Worm (Caenorhabditis elegans) whole organism, late embryonic: ENCODE results near the gene plc-4.
A peak's percentile ranks its signal among the peaks of the same experiment; 100 is the strongest.

Experiments
- C08G9.2 ChIP-seq: sonication (generic microtip); optimal IDR thresholded peaks from 2 replicates; lab custom pipeline; 2016; ENCODE audit warnings: mild to moderate bottlenecking, missing genetic modification characterization, moderate library complexity, missing compliant biosample characterization
- F13H6.1 ChIP-seq: sonication (generic microtip); optimal IDR thresholded peaks from 2 replicates; lab custom pipeline; 2016; ENCODE audit warnings: missing genetic modification characterization, missing compliant biosample characterization
- K02D7.2 ChIP-seq: sonication (generic microtip); optimal IDR thresholded peaks from 2 replicates; lab custom pipeline; 2017; ENCODE audit warnings: mild to moderate bottlenecking, missing genetic modification characterization, missing compliant biosample characterization
- T23F11.4 ChIP-seq: fragments of 200-800 bp; sonication (Bioruptor generic); optimal IDR thresholded peaks from 2 replicates; lab custom pipeline; 2018; ENCODE audit warnings: mild to moderate bottlenecking, missing genetic modification characterization, missing compliant biosample characterization
- Y22D7AL.16 ChIP-seq: sonication (generic microtip); optimal IDR thresholded peaks from 2 replicates; lab custom pipeline; 2016; ENCODE audit warnings: missing genetic modification characterization, missing compliant biosample characterization
- ahr-1 ChIP-seq: sonication (generic microtip); optimal IDR thresholded peaks from 2 replicates; lab custom pipeline; 2016; ENCODE audit warnings: missing genetic modification characterization, missing compliant biosample characterization
- ceh-19 ChIP-seq: fragments of 200-800 bp; sonication (Bioruptor generic); optimal IDR thresholded peaks from 2 replicates; lab custom pipeline; 2018; ENCODE audit warnings: mild to moderate bottlenecking, missing genetic modification characterization, missing compliant biosample characterization
- ceh-31 ChIP-seq: sonication (generic microtip); optimal IDR thresholded peaks from 2 replicates; lab custom pipeline; 2016; ENCODE audit warnings: missing genetic modification characterization, missing compliant biosample characterization
- ceh-34 ChIP-seq: sonication (generic microtip); optimal IDR thresholded peaks from 2 replicates; lab custom pipeline; 2016; ENCODE audit warnings: mild to moderate bottlenecking, missing genetic modification characterization, missing compliant biosample characterization
- ceh-45 ChIP-seq: fragments of 200-800 bp; sonication (Bioruptor generic); IDR thresholded peaks from 2 replicates; pipeline ENCODE4 v1.3.6; 2022; ENCODE audit warnings: missing genetic modification reagents, missing genetic modification characterization, missing compliant biosample characterization
- ceh-9 ChIP-seq: sonication (generic microtip); optimal IDR thresholded peaks from 2 replicates; lab custom pipeline; 2016; ENCODE audit warnings: mild to moderate bottlenecking, missing genetic modification characterization, inconsistent platforms, missing compliant biosample characterization
- dmd-4 ChIP-seq: sonication (generic microtip); optimal IDR thresholded peaks from 2 replicates; lab custom pipeline; 2016; ENCODE audit warnings: borderline replicate concordance, missing genetic modification characterization, missing compliant biosample characterization
- elt-2 ChIP-seq: sonication (generic microtip); optimal IDR thresholded peaks from 2 replicates; lab custom pipeline; 2016; ENCODE audit warnings: missing genetic modification reagents, missing genetic modification characterization, missing compliant biosample characterization
- fkh-10 ChIP-seq: fragments of 150-350 bp; optimal IDR thresholded peaks from 2 replicates; lab custom pipeline; 2014; ENCODE audit warnings: missing biosample characterization, missing genetic modification reagents, missing genetic modification characterization
- fkh-6 ChIP-seq: sonication (generic microtip); optimal IDR thresholded peaks from 2 replicates; lab custom pipeline; 2016; ENCODE audit warnings: missing genetic modification characterization, missing compliant biosample characterization
- gmeb-2 ChIP-seq: sonication (generic microtip); optimal IDR thresholded peaks from 2 replicates; lab custom pipeline; 2016; ENCODE audit warnings: missing genetic modification characterization, inconsistent platforms, missing compliant biosample characterization
- hlh-30 ChIP-seq: sonication (generic microtip); optimal IDR thresholded peaks from 2 replicates; lab custom pipeline; 2017; ENCODE audit warnings: antibody characterized with exemption, missing genetic modification characterization, missing compliant biosample characterization; ENCODE audit not compliant: insufficient read depth
- hlh-6 ChIP-seq: sonication (generic microtip); optimal IDR thresholded peaks from 2 replicates; lab custom pipeline; 2016; ENCODE audit warnings: missing genotype, missing genetic modification characterization, missing compliant biosample characterization
- lin-11 ChIP-seq: fragments of 200-800 bp; sonication (Bioruptor generic); optimal IDR thresholded peaks from 2 replicates; lab custom pipeline; 2018; ENCODE audit warnings: mild to moderate bottlenecking, missing genetic modification characterization, missing compliant biosample characterization
- madf-2 ChIP-seq: sonication (generic microtip); optimal IDR thresholded peaks from 2 replicates; lab custom pipeline; 2017; ENCODE audit warnings: missing genetic modification characterization, missing compliant biosample characterization
- mec-3 ChIP-seq: sonication (generic microtip); optimal IDR thresholded peaks from 2 replicates; lab custom pipeline; 2016; ENCODE audit warnings: borderline replicate concordance, missing genetic modification characterization, missing compliant biosample characterization
- odd-2 ChIP-seq: sonication (generic microtip); optimal IDR thresholded peaks from 2 replicates; lab custom pipeline; 2017; ENCODE audit warnings: antibody characterized with exemption, mild to moderate bottlenecking, missing genetic modification characterization, missing compliant biosample characterization
- pag-3 ChIP-seq: sonication (generic microtip); optimal IDR thresholded peaks from 2 replicates; lab custom pipeline; 2016; ENCODE audit warnings: missing compliant biosample characterization, missing genetic modification characterization, borderline replicate concordance
- pat-9 ChIP-seq: fragments of 200-800 bp; sonication (Bioruptor generic); optimal IDR thresholded peaks from 2 replicates; lab custom pipeline; 2018; ENCODE audit warnings: mild to moderate bottlenecking, missing genetic modification characterization, moderate library complexity, missing compliant biosample characterization
- pha-2 ChIP-seq: sonication (generic microtip); optimal IDR thresholded peaks from 2 replicates; lab custom pipeline; 2017; ENCODE audit warnings: mild to moderate bottlenecking, missing genetic modification characterization, missing compliant biosample characterization
- pqm-1 ChIP-seq: sonication (generic microtip); optimal IDR thresholded peaks from 2 replicates; lab custom pipeline; 2016; ENCODE audit warnings: missing genetic modification characterization, missing compliant biosample characterization
- pros-1 ChIP-seq: fragments of 150-350 bp; optimal IDR thresholded peaks from 2 replicates; lab custom pipeline; 2014; ENCODE audit warnings: missing biosample characterization, missing genetic modification reagents, missing genetic modification characterization
- ref-2 ChIP-seq: sonication (generic microtip); optimal IDR thresholded peaks from 2 replicates; lab custom pipeline; 2016; ENCODE audit warnings: missing genetic modification characterization, missing compliant biosample characterization
- rnt-1 ChIP-seq: sonication (generic microtip); optimal IDR thresholded peaks from 2 replicates; lab custom pipeline; 2016; ENCODE audit warnings: missing genetic modification characterization, missing compliant biosample characterization
- sox-2 ChIP-seq: fragments of 200-800 bp; sonication (Bioruptor generic); IDR thresholded peaks from 2 replicates; pipeline ENCODE4 v1.3.6; 2022; ENCODE audit warnings: missing genetic modification reagents, missing genetic modification characterization, missing compliant biosample characterization
- sox-4 ChIP-seq: sonication (generic microtip); optimal IDR thresholded peaks from 2 replicates; lab custom pipeline; 2017; ENCODE audit warnings: mild to moderate bottlenecking, missing genetic modification characterization, inconsistent platforms, missing compliant biosample characterization
- syd-9 ChIP-seq: sonication (generic microtip); optimal IDR thresholded peaks from 2 replicates; lab custom pipeline; 2016; ENCODE audit warnings: mild to moderate bottlenecking, missing genetic modification characterization, moderate library complexity, missing compliant biosample characterization
- tbx-2 ChIP-seq: sonication (generic microtip); optimal IDR thresholded peaks from 2 replicates; lab custom pipeline; 2016; ENCODE audit warnings: missing genetic modification characterization, missing compliant biosample characterization
- unc-3 ChIP-seq, 2 experiments: fragments of 200-800 bp in 1 of 2; sonication (Bioruptor generic) in 1 of 2; sonication (generic microtip) in 1 of 2; conservative IDR thresholded peaks in 1 of 2; optimal IDR thresholded peaks in 1 of 2; 2 replicates each; pipeline versions ENCODE4 v1.3.6 to Lab custom; 2016 to 2022; ENCODE audit warnings: missing compliant biosample characterization in 2 of 2, missing genetic modification characterization in 2 of 2, missing genetic modification reagents in 1 of 2
- unc-86 ChIP-seq: sonication (generic microtip); optimal IDR thresholded peaks from 2 replicates; lab custom pipeline; 2016; ENCODE audit warnings: missing genetic modification characterization, missing compliant biosample characterization

The plc-4 gene

ce11 chrIV:7552100-7552499 is 39.6 kb upstream of the plc-4 start:
- TF ChIP-seq lin-11 (tag; lab: Kevin White, UChicago), result no peak
- TF ChIP-seq, all 69 proteins: peak for 0

ce11 chrIV:7551254-7551653 is 38.8 kb upstream of the plc-4 start:
- TF ChIP-seq pros-1 (tag; lab: Kevin White, UChicago), result no peak
- no peak for TF ChIP-seq F13H6.1
- TF ChIP-seq ahr-1 (tag; lab: Kevin White, UChicago), result no peak
- TF ChIP-seq gmeb-2 (tag; lab: Kevin White, UChicago), result no peak
- no peak for TF ChIP-seq madf-2
- TF ChIP-seq dmd-4 (tag; lab: Kevin White, UChicago), result no peak

DNA sequence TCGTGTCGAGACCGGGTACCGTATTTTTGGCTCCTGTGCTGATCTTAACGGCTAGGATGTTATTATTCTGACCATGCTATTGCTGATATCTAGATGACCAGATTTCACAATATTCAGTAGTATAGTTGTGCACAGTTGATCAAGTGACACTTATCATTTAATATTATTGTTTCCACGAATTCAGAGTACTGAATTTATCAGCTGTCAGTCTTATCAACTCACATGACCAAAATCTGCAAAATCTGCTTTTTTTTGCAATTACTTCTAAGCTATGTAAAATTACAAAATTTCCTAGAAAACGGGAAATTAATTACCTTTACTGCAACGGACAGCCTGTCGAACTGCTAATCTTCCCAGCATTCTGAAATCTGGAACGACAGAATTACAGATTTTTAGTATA is 38.0 kb upstream of the plc-4 start, which contains the start of gene pam-1:
TSS of gene pam-1 (minus strand) at position 368 of the 400 bp plus-strand sequence.
- TF ChIP-seq sox-4 (tag; lab: Kevin White, UChicago) (no peak), ceh-19 (GFP tag; lab: Kevin White, UChicago) (no peak), pag-3 (tag; lab: Kevin White, UChicago) (no peak), fkh-6 (no peak), T23F11.4 (GFP tag; lab: Kevin White, UChicago) (no peak), Y22D7AL.16 (no peak), ahr-1 (tag; lab: Kevin White, UChicago) (no peak), F13H6.1 (no peak), odd-2 (no peak), mec-3 (tag; lab: Kevin White, UChicago) (no peak), pha-2 (no peak), ref-2 (tag; lab: Kevin White, UChicago) (no peak), unc-3 (GFP tag; conservative IDR thresholded peaks at IDR 0.05; lab: Robert Waterston, UW) (no peak), unc-3 (tag; optimal IDR thresholded peaks at IDR 0.05; lab: Kevin White, UChicago) (no peak), pat-9 (no peak), elt-2 (tag; lab: Kevin White, UChicago) (no peak), fkh-10 (GFP tag; lab: Kevin White, UChicago) (no peak)

DNA sequence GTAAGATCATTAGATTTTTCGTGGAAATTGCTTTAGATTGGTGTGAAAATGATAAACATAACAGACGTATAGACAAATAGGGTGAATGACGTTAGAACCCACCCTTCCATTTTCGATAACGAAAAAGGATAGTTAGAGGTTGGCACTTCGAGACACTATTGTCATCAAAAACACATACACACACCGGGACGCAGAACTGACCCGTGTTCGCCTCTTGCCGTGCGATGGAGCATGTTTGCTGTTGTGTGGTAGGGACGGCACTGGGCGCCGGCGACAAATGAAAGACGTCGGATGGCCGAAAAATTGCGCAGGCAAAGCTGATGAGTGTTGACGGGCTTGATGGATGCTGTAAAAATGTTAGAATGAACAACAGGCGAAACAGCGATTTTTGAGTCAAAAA is 37.4 kb upstream of the plc-4 start:
- TF ChIP-seq hlh-30 (tag; lab: Kevin White, UChicago) (no peak), unc-86 (tag; lab: Kevin White, UChicago) (no peak), T23F11.4 (GFP tag; lab: Kevin White, UChicago) (no peak), tbx-2 (tag; lab: Kevin White, UChicago) (peak; percentile 1), ref-2 (tag; lab: Kevin White, UChicago) (no peak), rnt-1 (tag; lab: Kevin White, UChicago) (no peak), syd-9 (no peak), ceh-9 (tag; lab: Kevin White, UChicago) (no peak)

DNA sequence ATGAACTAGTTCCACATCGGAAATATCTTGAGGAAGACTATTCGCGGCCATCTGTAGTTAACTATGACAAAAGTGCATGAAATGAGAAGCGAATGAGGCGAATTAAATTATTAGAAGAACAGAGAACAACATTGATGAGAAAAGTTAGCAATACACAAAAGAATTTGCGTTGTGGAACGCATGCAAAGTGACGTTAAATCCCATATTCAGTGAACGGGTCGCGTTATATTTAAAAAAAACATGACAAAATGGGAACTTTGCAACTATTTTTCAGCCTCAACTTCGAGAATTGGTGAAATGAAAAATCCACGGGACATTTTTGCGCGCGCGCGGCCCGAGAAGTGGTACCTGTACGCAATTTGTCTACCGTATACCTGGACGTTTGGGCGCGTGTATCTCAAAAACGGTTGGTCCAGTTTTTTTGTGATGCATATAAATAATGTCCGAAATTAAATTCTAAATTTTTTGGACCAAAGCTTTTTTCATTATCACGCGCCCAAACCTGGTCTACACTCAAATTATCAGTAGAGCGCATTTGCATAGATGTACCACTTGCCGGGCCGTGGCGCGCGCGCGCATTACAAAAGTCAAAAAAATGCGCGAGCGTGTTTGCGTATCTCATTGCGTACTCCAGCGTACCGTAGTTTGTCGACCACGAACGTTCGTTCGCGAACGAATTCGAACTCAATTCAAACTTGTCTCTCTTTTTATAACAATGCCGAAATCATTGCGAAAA is 35.5 kb upstream of the plc-4 start, which contains the start of the genes cdd-2 and oef-1:
TSS of gene cdd-2 (minus strand) at position 51 of the 736 bp plus-strand sequence.
TSS of gene oef-1 (plus strand) at position 575 of the 736 bp plus-strand sequence.
- TF ChIP-seq mec-3 (tag; lab: Kevin White, UChicago), result no peak
- no peak for TF ChIP-seq ceh-9 (tag; lab: Kevin White, UChicago)

- TF ChIP-seq T23F11.4 (GFP tag; lab: Kevin White, UChicago) (no peak), pqm-1 (tag; lab: Kevin White, UChicago) (no peak), F13H6.1 (no peak), ceh-45 (GFP tag; lab: Robert Waterston, UW) (no peak), C08G9.2 (tag; lab: Kevin White, UChicago) (no peak), odd-2 (no peak), tbx-2 (tag; lab: Kevin White, UChicago) (no peak), elt-2 (tag; lab: Kevin White, UChicago) (no peak), sox-4 (tag; lab: Kevin White, UChicago) (no peak), syd-9 (no peak), sox-2 (no peak), unc-86 (tag; lab: Kevin White, UChicago) (no peak), lin-11 (tag; lab: Kevin White, UChicago) (no peak), K02D7.2 (tag; lab: Kevin White, UChicago) (no peak), ceh-34 (no peak), fkh-10 (GFP tag; lab: Kevin White, UChicago) (no peak), pag-3 (tag; lab: Kevin White, UChicago) (no peak), hlh-6 (tag; lab: Kevin White, UChicago) (no peak), ceh-31 (tag; lab: Kevin White, UChicago) (no peak)
Observed at ce11 chrIV:7543662-7544061, 31.2 kb upstream of the plc-4 start.
